Fruit fly (Drosophila melanogaster): ENCODE results near the gene eIF5B.

Gene eIF5B

dm6 chr3L:3381869-3382488 lies 78.8 kb downstream of the eIF5B start (continued):
- TF ChIP-seq pan (optimal IDR thresholded peaks at IDR 0.05) (no peak), pan (GFP tag; optimal IDR thresholded peaks at IDR 0.05 in 1 of 2, IDR thresholded peaks at IDR 0.05 in 1 of 2) (peak in 1 of 2 experiments; percentile 66), CG11093 (GFP tag; IDR thresholded peaks at IDR 0.05) (0 out of 3 replicates have a peak, but pooled peaks have one; percentile 16), CG32532 (GFP tag; IDR thresholded peaks at IDR 0.05) (peak; percentile 88), CG12299 (tag; optimal IDR thresholded peaks at IDR 0.05) (no peak), gcm2 (GFP tag; optimal IDR thresholded peaks at IDR 0.05) (no peak), Xbp1 (GFP tag; optimal IDR thresholded peaks at IDR 0.05) (peak; percentile 49), E2f2 (GFP tag; IDR thresholded peaks at IDR 0.05) (no peak), grn (GFP tag; optimal IDR thresholded peaks at IDR 0.05) (no peak), NK7.1 (GFP tag; optimal IDR thresholded peaks at IDR 0.05) (no peak), CG10462 (GFP tag; optimal IDR thresholded peaks at IDR 0.05) (no peak), CG9727 (GFP tag; optimal IDR thresholded peaks at IDR 0.05) (no peak), bcd (GFP tag; optimal IDR thresholded peaks at IDR 0.05) (no peak), CG3847 (GFP tag; IDR thresholded peaks at IDR 0.05) (peak; percentile 72), pb (GFP tag; optimal IDR thresholded peaks at IDR 0.05) (no peak), vnd (GFP tag; IDR thresholded peaks at IDR 0.05; ENCODE audit: partially characterized antibody) (no peak), GATAe (GFP tag; conservative IDR thresholded peaks at IDR 0.05) (no peak), Dip3 (GFP tag; optimal IDR thresholded peaks at IDR 0.05) (no peak), CG10431 (GFP tag; optimal IDR thresholded peaks at IDR 0.05) (no peak), ase (GFP tag; IDR thresholded peaks at IDR 0.05) (peak; percentile 61; the same call in 1 of the 3 replicates), Hmr (GFP tag; optimal IDR thresholded peaks at IDR 0.05) (no peak), fd96Cb (tag; optimal IDR thresholded peaks at IDR 0.05) (peak; percentile 25), CG10147 (GFP tag; optimal IDR thresholded peaks at IDR 0.05) (peak; percentile 54), Lpt (GFP tag; optimal IDR thresholded peaks at IDR 0.05) (no peak), CG11398 (GFP tag; optimal IDR thresholded peaks at IDR 0.05) (no peak), CG2889 (GFP tag; IDR thresholded peaks at IDR 0.05) (peak; percentile 47; the same call in 1 of the 3 replicates), Eip74EF (GFP tag; optimal IDR thresholded peaks at IDR 0.05) (no peak), hth (optimal IDR thresholded peaks at IDR 0.05) (no peak), Optix (GFP tag; IDR thresholded peaks at IDR 0.05) (no peak), bigmax (GFP tag; optimal IDR thresholded peaks at IDR 0.05) (no peak), usp (GFP tag; optimal IDR thresholded peaks at IDR 0.05) (no peak), pum (GFP tag; optimal IDR thresholded peaks at IDR 0.05) (no peak), gce (GFP tag; IDR thresholded peaks at IDR 0.05) (no peak), h (optimal IDR thresholded peaks at IDR 0.05) (no peak), shn (GFP tag; optimal IDR thresholded peaks at IDR 0.05) (no peak), CG7839 (tag; optimal IDR thresholded peaks at IDR 0.05) (peak; percentile 49), CG34422 (GFP tag; IDR thresholded peaks at IDR 0.05) (no peak; the same call in 2 of the 3 replicates), Tbp (GFP tag; optimal IDR thresholded peaks at IDR 0.05) (no peak), ewg (GFP tag; optimal IDR thresholded peaks at IDR 0.05) (no peak), CG1024 (GFP tag; IDR thresholded peaks at IDR 0.05) (0 out of 2 replicates have a peak, but pooled peaks have one; percentile 10), ro (GFP tag; IDR thresholded peaks at IDR 0.05) (no peak), org-1 (GFP tag; optimal IDR thresholded peaks at IDR 0.05) (no peak), klu (GFP tag; IDR thresholded peaks at IDR 0.05) (0 out of 2 replicates have a peak, but pooled peaks have one; percentile 8), abd-A (tag; optimal IDR thresholded peaks at IDR 0.05) (no peak), Chrac-16 (GFP tag; optimal IDR thresholded peaks at IDR 0.05) (peak; percentile 32), CG5953 (GFP tag; IDR thresholded peaks at IDR 0.05) (peak; percentile 31; the same call in 1 of the 2 replicates), Myb (GFP tag; optimal IDR thresholded peaks at IDR 0.05) (no peak), CG42726 (GFP tag; IDR thresholded peaks at IDR 0.05; ENCODE audit: partially characterized antibody) (no peak), cas (GFP tag; IDR thresholded peaks at IDR 0.05) (peak; percentile 43; the same call in 1 of the 2 replicates), sim (GFP tag; IDR thresholded peaks at IDR 0.05) (no peak), Abd-B (GFP tag; optimal IDR thresholded peaks at IDR 0.05) (peak; percentile 44), vvl (GFP tag; IDR thresholded peaks at IDR 0.05) (peak; percentile 57)
